Worm (Caenorhabditis elegans): ENCODE data around the gene srw-8.

Gene srw-8

ce11 chrV:3058996-3059395 is 24.9 kb upstream of the srw-8 start, which contains the start of gene str-244:
str-244 (minus strand) TSS chrV:3059096.
- TF ChIP-seq ceh-44 (GFP tag; IDR thresholded peaks at IDR 0.05): no peak
- peak; percentile 24 for TF ChIP-seq aha-1 (tag)

- TF ChIP-seq ceh-32 (tag; optimal IDR thresholded peaks at IDR 0.05; ENCODE audit: poor library complexity): no peak
- no peak for TF ChIP-seq mdl-1 (tag; optimal IDR thresholded peaks at IDR 0.05)
- no peak for TF ChIP-seq lsy-2 (tag; optimal IDR thresholded peaks at IDR 0.05)
- TF ChIP-seq nhr-25 (tag; optimal IDR thresholded peaks at IDR 0.05; ENCODE audit: borderline replicate concordance, insufficient read depth): no peak
- TF ChIP-seq nhr-76 (tag; optimal IDR thresholded peaks at IDR 0.05): no peak
- no peak for TF ChIP-seq cey-2 (tag; optimal IDR thresholded peaks at IDR 0.05; ENCODE audit: borderline replicate concordance, insufficient read depth)
- TF ChIP-seq gei-8 (GFP tag; optimal IDR thresholded peaks at IDR 0.05): no peak
- TF ChIP-seq rbr-2 (tag; optimal IDR thresholded peaks at IDR 0.05): no peak
- no peak for TF ChIP-seq nhr-11 (tag; optimal IDR thresholded peaks at IDR 0.05)
- TF ChIP-seq dmd-9 (GFP tag; IDR thresholded peaks at IDR 0.05): no peak
- no peak for TF ChIP-seq daf-19 (GFP tag; conservative IDR thresholded peaks at IDR 0.05)
- no peak for TF ChIP-seq daf-16 (GFP tag; optimal IDR thresholded peaks at IDR 0.05)
- TF ChIP-seq daf-16 (tag; optimal IDR thresholded peaks at IDR 0.05): no peak
- no peak for TF ChIP-seq daf-12 (tag; optimal IDR thresholded peaks at IDR 0.05)
- no peak for TF ChIP-seq vab-7 (GFP tag; IDR thresholded peaks at IDR 0.05)
- TF ChIP-seq mes-2 (tag; optimal IDR thresholded peaks at IDR 0.05; ENCODE audit: poor library complexity, severe bottlenecking): no peak
- no peak for TF ChIP-seq mep-1 (tag; optimal IDR thresholded peaks at IDR 0.05)
Measured at ce11 chrV:3054254-3054653, 20.1 kb upstream of the srw-8 start, which contains the start of gene C50H11.8. C50H11.8 (plus strand) TSS chrV:3054554.

- TF ChIP-seq madf-5 (GFP tag; IDR thresholded peaks at IDR 0.05) (no peak), set-16 (GFP tag; IDR thresholded peaks at IDR 0.05) (peak; percentile 72), lsy-2 (tag; optimal IDR thresholded peaks at IDR 0.05) (no peak), aha-1 (tag) (peak; percentile 83), attf-4 (tag; optimal IDR thresholded peaks at IDR 0.05) (no peak), jun-1 (tag; optimal IDR thresholded peaks at IDR 0.05) (no peak)
Measured at ce11 chrV:3046364-3046763, 12.2 kb upstream of the srw-8 start.

ce11 chrV:3044837-3045236 is 10.7 kb upstream of the srw-8 start, which contains the start of gene F59D6.1:
F59D6.1 (plus strand) TSS chrV:3045137.
- no peak for TF ChIP-seq madf-9 (GFP tag; conservative IDR thresholded peaks at IDR 0.05)
- TF ChIP-seq zfp-2 (tag; optimal IDR thresholded peaks at IDR 0.05): no peak
- TF ChIP-seq zfp-3 (GFP tag; conservative IDR thresholded peaks at IDR 0.05): no peak
- no peak for TF ChIP-seq F49E8.2 (tag; optimal IDR thresholded peaks at IDR 0.05; ENCODE audit: borderline replicate concordance)
- TF ChIP-seq nhr-10 (tag; optimal IDR thresholded peaks at IDR 0.05): no peak
- TF ChIP-seq nhr-77 (tag; optimal IDR thresholded peaks at IDR 0.05): no peak
- no peak for TF ChIP-seq lsy-2 (tag; optimal IDR thresholded peaks at IDR 0.05)
- TF ChIP-seq hif-1 (tag; optimal IDR thresholded peaks at IDR 0.05): no peak
- no peak for TF ChIP-seq vab-7 (GFP tag; IDR thresholded peaks at IDR 0.05)
- no peak for TF ChIP-seq unc-62 (GFP tag; optimal IDR thresholded peaks at IDR 0.05 in 1 of 2)
- no peak for TF ChIP-seq unc-62 (tag; optimal IDR thresholded peaks at IDR 0.05)
- no peak for TF ChIP-seq Y75B8A.6 (GFP tag; IDR thresholded peaks at IDR 0.05)
- TF ChIP-seq nhr-111 (GFP tag; optimal IDR thresholded peaks at IDR 0.05): no peak
- TF ChIP-seq lin-15B (tag; optimal IDR thresholded peaks at IDR 0.05): no peak
- no peak for TF ChIP-seq ceh-32 (tag; optimal IDR thresholded peaks at IDR 0.05; ENCODE audit: poor library complexity)
- TF ChIP-seq jun-1 (tag; optimal IDR thresholded peaks at IDR 0.05): no peak
- TF ChIP-seq ces-1 (GFP tag; optimal IDR thresholded peaks at IDR 0.05): no peak
